Worm (Caenorhabditis elegans): ENCODE data around the gene F25E5.9.

ce11 chrV:7451421-7451820 lies 13.7 kb upstream of the F25E5.9 start, which contains the start of gene try-11:
- no peak for TF ChIP-seq dsc-1 (tag; optimal IDR thresholded peaks at IDR 0.05)
- no peak for TF ChIP-seq nhr-12 (tag; optimal IDR thresholded peaks at IDR 0.05)
- no peak for TF ChIP-seq unc-62 (GFP tag; optimal IDR thresholded peaks at IDR 0.05)
- no peak for TF ChIP-seq F16B12.6 (tag; optimal IDR thresholded peaks at IDR 0.05)
- TF ChIP-seq unc-130 (tag; optimal IDR thresholded peaks at IDR 0.05), result no peak
- TF ChIP-seq mep-1 (tag; optimal IDR thresholded peaks at IDR 0.05), result no peak
